Worm (Caenorhabditis elegans) whole organism, midembryonic: ENCODE measurements around the gene mob-4.

Experiments
- T22C8.4 ChIP-seq: fragments of 200-800 bp; sonication (Bioruptor generic); IDR thresholded peaks from 2 replicates; pipeline ENCODE4 v1.3.6; 2022; ENCODE audit warnings: missing genetic modification characterization, missing compliant biosample characterization
- cog-1 ChIP-seq: sonication (generic microtip); optimal IDR thresholded peaks from 2 replicates; lab custom pipeline; 2016; ENCODE audit warnings: missing genetic modification characterization, missing compliant biosample characterization
- flt-1 ChIP-seq: fragments of 200-800 bp; sonication (Bioruptor generic); IDR thresholded peaks from 2 replicates; pipeline ENCODE4 v1.3.6; 2022; ENCODE audit warnings: missing genetic modification characterization, missing compliant biosample characterization
- klf-2 ChIP-seq: fragments of 200-800 bp; sonication (Bioruptor generic); conservative IDR thresholded peaks from 2 replicates; pipeline ENCODE4 v1.3.6; 2022; ENCODE audit warnings: missing genetic modification reagents, missing genetic modification characterization, missing compliant biosample characterization
- med-1 ChIP-seq: sonication (generic microtip); optimal IDR thresholded peaks from 2 replicates; lab custom pipeline; 2017; ENCODE audit warnings: missing genetic modification characterization, mild to moderate bottlenecking, missing compliant biosample characterization, antibody characterized with exemption, missing genetic modification reagents; ENCODE audit not compliant: insufficient read depth
- ref-1 ChIP-seq: fragments of 200-800 bp; sonication (Bioruptor generic); conservative IDR thresholded peaks from 2 replicates; pipeline ENCODE4 v1.3.6; 2022; ENCODE audit warnings: missing genetic modification reagents, missing genetic modification characterization, missing compliant biosample characterization
- tab-1 ChIP-seq: fragments of 200-800 bp; sonication (Bioruptor generic); IDR thresholded peaks from 2 replicates; pipeline ENCODE4 v1.3.6; 2022; ENCODE audit warnings: missing genetic modification characterization, missing compliant biosample characterization
- ztf-23 ChIP-seq: fragments of 200-800 bp; sonication (Bioruptor generic); IDR thresholded peaks from 2 replicates; pipeline ENCODE4 v1.3.6; 2022; ENCODE audit warnings: missing genetic modification reagents, missing genetic modification characterization, missing compliant biosample characterization
- ztf-29 ChIP-seq: fragments of 200-800 bp; sonication (Bioruptor generic); IDR thresholded peaks from 2 replicates; pipeline ENCODE4 v1.3.6; 2022; ENCODE audit warnings: missing genetic modification reagents, missing genetic modification characterization, missing compliant biosample characterization

mob-4 gene

ce11 chrIII:8245591-8245990, 20.7 kb downstream of the mob-4 start, which contains the start of gene C02F5.3:
Gene C02F5.3, plus strand, starts transcription at chrIII:8245891.
- no peak for TF ChIP-seq T22C8.4 (GFP tag; lab: Robert Waterston, UW)
- no peak for TF ChIP-seq ref-1 (GFP tag; lab: Robert Waterston, UW)
- no peak for TF ChIP-seq tab-1 (GFP tag; lab: Robert Waterston, UW)

DNA sequence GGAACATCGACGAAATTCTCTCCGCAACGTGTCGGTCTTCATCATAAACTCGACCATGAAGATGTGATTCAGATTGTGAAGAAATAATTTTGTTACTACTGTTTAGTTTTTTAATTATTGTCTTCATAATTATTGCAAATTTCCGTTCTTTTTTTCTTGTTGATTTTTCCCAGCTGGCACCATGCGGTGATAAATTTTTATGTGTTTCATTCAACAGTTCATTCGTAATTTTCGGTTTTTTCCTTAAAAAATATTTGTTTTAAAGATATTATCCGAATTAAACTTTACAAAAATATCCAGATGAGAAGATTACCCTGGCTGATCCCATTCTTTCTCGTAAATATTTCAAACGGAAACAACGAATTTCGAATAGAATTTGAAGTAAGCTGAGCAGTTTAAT, 22.2 kb downstream of the mob-4 start, which contains the start of gene C02F5.13:
Gene C02F5.13 (plus strand): TSS at position 301 of the 400 bp plus-strand sequence.
- TF ChIP-seq cog-1: no peak
- TF ChIP-seq tab-1 (GFP tag; lab: Robert Waterston, UW): no peak
- TF ChIP-seq flt-1 (GFP tag; lab: Robert Waterston, UW): no peak
- TF ChIP-seq ref-1 (GFP tag; lab: Robert Waterston, UW): no peak
- no peak for TF ChIP-seq ztf-23 (GFP tag; lab: Robert Waterston, UW)
- no peak for TF ChIP-seq med-1 (GFP tag; lab: Kevin White, UChicago)
- no peak for TF ChIP-seq T22C8.4 (GFP tag; lab: Robert Waterston, UW)
- TF ChIP-seq klf-2 (GFP tag; lab: Robert Waterston, UW): no peak
- no peak for TF ChIP-seq ztf-29 (GFP tag; lab: Robert Waterston, UW)

DNA sequence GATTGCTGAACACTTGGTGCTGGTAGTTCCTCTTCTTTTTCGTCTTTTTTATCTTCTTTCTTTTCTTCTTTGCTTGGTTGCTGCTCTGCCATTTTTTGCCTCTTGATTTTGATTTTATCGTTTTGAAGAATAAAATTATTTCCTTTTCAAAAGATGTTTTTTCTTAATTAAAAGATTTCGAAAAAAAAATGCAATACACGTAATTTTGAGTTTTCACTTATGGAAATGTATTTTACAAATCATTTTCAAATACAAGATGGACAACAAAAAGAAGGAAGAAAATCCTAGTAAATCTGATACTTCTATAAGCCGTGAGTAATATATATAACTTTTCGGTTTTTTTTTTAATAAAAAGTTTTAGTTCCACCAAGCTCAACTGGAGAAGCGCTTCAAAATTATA, 24.5 kb downstream of the mob-4 start, which contains the start of the genes C02F5.10 and C02F5.2:
Gene C02F5.10 (minus strand): TSS at position 101 of the 400 bp plus-strand sequence.
Gene C02F5.2 (plus strand): TSS at position 239 of the 400 bp plus-strand sequence.
- TF ChIP-seq ztf-23 (GFP tag; lab: Robert Waterston, UW) (no peak), ref-1 (GFP tag; lab: Robert Waterston, UW) (no peak), tab-1 (GFP tag; lab: Robert Waterston, UW) (no peak), T22C8.4 (GFP tag; lab: Robert Waterston, UW) (no peak)

ce11 chrIII:8250007-8250683, 25.2 kb downstream of the mob-4 start, which contains the start of gene knl-1:
Gene knl-1, plus strand, starts transcription at chrIII:8250632.
- TF ChIP-seq cog-1 (no peak), T22C8.4 (GFP tag; lab: Robert Waterston, UW) (no peak), flt-1 (GFP tag; lab: Robert Waterston, UW) (0 out of 2 replicates have a peak, but pooled peaks have one; percentile 33), tab-1 (GFP tag; lab: Robert Waterston, UW) (no peak), med-1 (GFP tag; lab: Kevin White, UChicago) (no peak), ztf-23 (GFP tag; lab: Robert Waterston, UW) (peak; percentile 73)

DNA sequence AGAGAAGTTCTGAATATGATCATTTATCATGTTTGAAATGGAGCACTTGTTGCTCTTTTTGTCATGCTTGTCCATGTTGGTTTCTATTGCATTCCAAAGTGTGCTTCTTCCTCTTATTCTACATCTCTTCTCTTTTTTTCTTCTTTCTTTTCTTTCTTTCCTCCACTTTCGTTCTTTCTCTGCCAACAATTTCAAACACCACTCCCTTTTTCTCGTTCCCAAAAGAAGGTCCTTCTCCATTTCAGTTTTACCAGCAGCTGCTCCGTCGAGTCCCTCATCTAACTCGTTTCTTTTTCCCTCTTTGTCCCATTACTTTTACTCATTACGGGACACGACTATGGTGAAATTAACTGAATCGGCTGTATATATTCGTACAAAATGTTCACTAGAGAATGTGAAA, 30.0 kb downstream of the mob-4 start, which contains the start of gene F09G8.5:
Gene F09G8.5 (plus strand): TSS at position 38 of the 400 bp plus-strand sequence.
- TF ChIP-seq cog-1: no peak
- no peak for TF ChIP-seq T22C8.4 (GFP tag; lab: Robert Waterston, UW)
- TF ChIP-seq flt-1 (GFP tag; lab: Robert Waterston, UW): no peak
- TF ChIP-seq tab-1 (GFP tag; lab: Robert Waterston, UW): no peak
- no peak for TF ChIP-seq ref-1 (GFP tag; lab: Robert Waterston, UW)
- TF ChIP-seq med-1 (GFP tag; lab: Kevin White, UChicago): no peak
- no peak for TF ChIP-seq klf-2 (GFP tag; lab: Robert Waterston, UW)
- TF ChIP-seq ztf-29 (GFP tag; lab: Robert Waterston, UW): no peak
- no peak for TF ChIP-seq ztf-23 (GFP tag; lab: Robert Waterston, UW)

ce11 chrIII:8258045-8258444, 33.1 kb downstream of the mob-4 start, which contains the start of gene ncr-2:
Gene ncr-2, plus strand, starts transcription at chrIII:8258345.
- TF ChIP-seq T22C8.4 (GFP tag; lab: Robert Waterston, UW): no peak
- no peak for TF ChIP-seq ztf-29 (GFP tag; lab: Robert Waterston, UW)
- no peak for TF ChIP-seq ztf-23 (GFP tag; lab: Robert Waterston, UW)
- TF ChIP-seq cog-1: no peak
- no peak for TF ChIP-seq med-1 (GFP tag; lab: Kevin White, UChicago)
- TF ChIP-seq flt-1 (GFP tag; lab: Robert Waterston, UW): no peak

DNA sequence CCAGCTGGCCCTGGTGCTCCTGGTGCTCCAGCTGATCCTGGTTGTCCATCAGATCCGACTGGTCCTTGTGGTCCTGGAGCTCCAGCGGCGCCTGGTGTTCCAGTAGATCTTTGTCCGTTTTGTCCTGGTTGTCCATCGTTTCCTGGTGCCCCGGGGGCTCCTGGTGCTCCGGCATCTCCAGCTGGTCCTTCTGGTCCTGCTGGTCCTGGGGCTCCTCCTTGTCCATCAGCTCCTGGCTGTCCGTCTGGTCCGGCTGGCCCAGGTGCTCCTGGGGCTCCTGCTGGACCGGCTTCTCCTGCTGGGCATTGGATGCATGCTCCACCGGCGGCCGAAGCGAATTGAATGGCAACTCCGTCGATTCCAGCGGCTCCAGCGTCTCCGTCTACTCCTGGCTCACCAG, 37.7 kb downstream of the mob-4 start:
- no peak for TF ChIP-seq ztf-23 (GFP tag; lab: Robert Waterston, UW)
- TF ChIP-seq ztf-29 (GFP tag; lab: Robert Waterston, UW): no peak
- no peak for TF ChIP-seq T22C8.4 (GFP tag; lab: Robert Waterston, UW)
- TF ChIP-seq tab-1 (GFP tag; lab: Robert Waterston, UW): no peak

ce11 chrIII:8263377-8263776, 38.5 kb downstream of the mob-4 start, which contains the start of gene col-91:
Gene col-91, minus strand, starts transcription at chrIII:8263664.
- TF ChIP-seq klf-2 (GFP tag; lab: Robert Waterston, UW) (no peak), T22C8.4 (GFP tag; lab: Robert Waterston, UW) (no peak), med-1 (GFP tag; lab: Kevin White, UChicago) (no peak), ref-1 (GFP tag; lab: Robert Waterston, UW) (no peak), ztf-29 (GFP tag; lab: Robert Waterston, UW) (no peak), ztf-23 (GFP tag; lab: Robert Waterston, UW) (no peak), cog-1 (no peak)

DNA sequence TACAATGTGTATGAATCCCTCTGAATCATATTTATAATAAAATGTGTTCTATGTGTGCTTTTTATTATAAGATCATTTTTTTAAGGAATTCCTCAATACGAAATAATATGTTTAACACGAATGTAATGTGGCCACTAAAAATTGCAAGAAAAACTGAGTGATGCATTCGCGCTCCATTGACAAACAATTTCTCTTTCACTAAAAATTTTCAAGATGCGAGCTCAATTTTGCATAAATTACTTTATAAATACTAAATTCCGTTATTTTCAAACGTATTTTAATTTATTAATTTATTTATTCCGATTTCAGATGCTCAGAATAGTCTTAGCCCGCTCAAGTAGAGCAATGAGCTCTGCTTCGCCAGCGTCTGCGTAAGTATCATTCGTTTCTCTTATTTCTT, 40.9 kb downstream of the mob-4 start, which contains the start of gene mrps-9:
Gene mrps-9 (plus strand): TSS at position 310 of the 400 bp plus-strand sequence.
- TF ChIP-seq klf-2 (GFP tag; lab: Robert Waterston, UW) (no peak), ztf-23 (GFP tag; lab: Robert Waterston, UW) (no peak), cog-1 (no peak), tab-1 (GFP tag; lab: Robert Waterston, UW) (no peak), T22C8.4 (GFP tag; lab: Robert Waterston, UW) (no peak), flt-1 (GFP tag; lab: Robert Waterston, UW) (0 out of 2 replicates have a peak, but pooled peaks have one; percentile 23)
